Fruit fly (Drosophila melanogaster): ENCODE results near the gene CG13085.

CG13085 gene

dm6 chr2L:19404804-19405203, 19.0 kb upstream of the CG13085 start:
- TF ChIP-seq CG10631 (GFP tag; optimal IDR thresholded peaks at IDR 0.05) (no peak), lz (GFP tag; optimal IDR thresholded peaks at IDR 0.05) (no peak), CG6808 (GFP tag; optimal IDR thresholded peaks at IDR 0.05) (no peak), CG4318 (GFP tag; optimal IDR thresholded peaks at IDR 0.05) (no peak), Ets96B (tag; optimal IDR thresholded peaks at IDR 0.05) (no peak)

dm6 chr2L:19405685-19406357, 18.0 kb upstream of the CG13085 start:
- TF ChIP-seq CG11902 (GFP tag; optimal IDR thresholded peaks at IDR 0.05) (no peak), CG6163 (GFP tag; IDR thresholded peaks at IDR 0.05) (no peak), CG8632 (GFP tag; optimal IDR thresholded peaks at IDR 0.05) (no peak), CG31627 (GFP tag; optimal IDR thresholded peaks at IDR 0.05) (no peak), lz (GFP tag; optimal IDR thresholded peaks at IDR 0.05) (no peak), CG6276 (GFP tag; optimal IDR thresholded peaks at IDR 0.05) (no peak), CG15336 (GFP tag; IDR thresholded peaks at IDR 0.05) (no peak)

DNA sequence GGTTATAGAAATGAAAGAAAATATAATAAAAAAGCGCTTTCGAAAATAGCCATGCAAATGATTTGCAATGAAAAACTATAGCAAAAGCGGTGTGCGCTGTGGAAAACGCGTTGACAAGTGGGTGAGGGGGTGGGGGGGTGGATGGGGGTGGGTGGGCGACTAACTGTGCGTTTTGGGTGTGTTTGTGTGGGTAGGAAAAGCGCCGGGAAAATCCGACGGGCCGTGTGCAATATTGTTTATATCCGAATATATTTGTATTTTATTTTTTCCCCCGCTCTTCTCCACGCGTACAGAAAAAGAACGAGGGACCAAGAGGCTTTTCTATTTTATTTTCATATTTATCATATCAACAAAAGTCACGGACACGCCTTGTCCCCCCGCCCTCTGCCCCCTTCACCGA, 17.4 kb upstream of the CG13085 start:
- TF ChIP-seq spab (GFP tag; optimal IDR thresholded peaks at IDR 0.05) = no peak
- no peak for TF ChIP-seq CG15336 (GFP tag; IDR thresholded peaks at IDR 0.05)
- TF ChIP-seq CG32006 (GFP tag; optimal IDR thresholded peaks at IDR 0.05) = no peak
- TF ChIP-seq salr (GFP tag; optimal IDR thresholded peaks at IDR 0.05) = no peak
- no peak for TF ChIP-seq CG10631 (GFP tag; optimal IDR thresholded peaks at IDR 0.05)
- TF ChIP-seq Ets96B (tag; optimal IDR thresholded peaks at IDR 0.05) = no peak
- no peak for TF ChIP-seq vri (GFP tag; optimal IDR thresholded peaks at IDR 0.05)
- TF ChIP-seq CG1621 (tag; optimal IDR thresholded peaks at IDR 0.05) = no peak
- TF ChIP-seq lz (GFP tag; optimal IDR thresholded peaks at IDR 0.05) = no peak
- no peak for TF ChIP-seq CG6163 (GFP tag; IDR thresholded peaks at IDR 0.05)
- TF ChIP-seq CG10669 (GFP tag; optimal IDR thresholded peaks at IDR 0.05) = no peak

- TF ChIP-seq Smox (GFP tag; optimal IDR thresholded peaks at IDR 0.05) (no peak), salr (GFP tag; optimal IDR thresholded peaks at IDR 0.05) (no peak), CG9139 (GFP tag; optimal IDR thresholded peaks at IDR 0.05) (no peak), fkh (GFP tag; optimal IDR thresholded peaks at IDR 0.05) (peak; percentile 72), fd59A (GFP tag; optimal IDR thresholded peaks at IDR 0.05) (no peak), Sox15 (GFP tag; optimal IDR thresholded peaks at IDR 0.05) (no peak), dsx (GFP tag; optimal IDR thresholded peaks at IDR 0.05; ENCODE audit: poor library complexity, severe bottlenecking) (no peak)
Measured at dm6 chr2L:19411966-19412365, 11.9 kb upstream of the CG13085 start.

DNA sequence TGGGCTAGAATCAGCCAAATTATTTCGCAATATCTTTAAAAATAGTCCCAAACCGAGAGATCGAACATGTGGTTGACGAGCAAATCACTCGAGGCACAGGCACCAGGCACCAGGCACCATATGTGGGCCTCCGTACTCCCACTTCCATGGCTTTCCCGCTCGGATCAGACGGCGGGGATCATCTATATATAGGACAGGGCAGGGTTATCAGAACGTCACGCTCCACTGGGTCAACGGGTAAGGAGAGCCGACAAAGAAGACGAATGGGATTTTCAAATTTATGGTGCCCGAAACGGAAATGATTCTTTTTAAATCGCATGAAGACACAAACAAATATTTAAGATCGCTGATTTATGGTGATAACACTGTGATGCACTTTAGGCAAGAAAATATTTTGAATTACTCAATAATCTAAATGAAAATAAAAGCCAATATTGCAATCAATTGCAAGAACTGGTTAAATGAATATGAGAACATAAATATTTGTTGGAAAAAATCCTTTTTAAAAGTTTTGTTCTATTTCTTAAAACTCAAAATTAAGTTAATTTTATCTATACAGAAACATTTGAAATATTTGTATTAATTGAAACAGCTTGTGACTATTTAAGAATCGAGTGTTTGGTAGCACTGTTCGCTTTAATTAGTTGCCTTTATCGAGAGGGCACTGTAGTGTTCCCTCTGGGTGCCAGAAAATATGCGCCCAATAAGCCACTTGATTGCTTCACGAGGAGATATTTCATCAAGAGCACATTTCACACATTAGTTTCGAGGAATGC, 10.5 kb upstream of the CG13085 start:
- TF ChIP-seq Eip78C (GFP tag) (peak; percentile 8), CG34406 (GFP tag; optimal IDR thresholded peaks at IDR 0.05) (no peak), CG8119 (GFP tag; IDR thresholded peaks at IDR 0.05) (no peak), spab (GFP tag; optimal IDR thresholded peaks at IDR 0.05) (no peak), Ets21C (GFP tag; optimal IDR thresholded peaks at IDR 0.05) (no peak), esn (GFP tag; optimal IDR thresholded peaks at IDR 0.05) (no peak), Lpt (GFP tag; optimal IDR thresholded peaks at IDR 0.05) (no peak), CG6163 (GFP tag; IDR thresholded peaks at IDR 0.05) (no peak), CG15336 (GFP tag; IDR thresholded peaks at IDR 0.05) (no peak), CG8319 (GFP tag; optimal IDR thresholded peaks at IDR 0.05) (no peak), CG6276 (GFP tag; optimal IDR thresholded peaks at IDR 0.05) (no peak), Hr4 (GFP tag; optimal IDR thresholded peaks at IDR 0.05) (no peak), CG8632 (GFP tag; optimal IDR thresholded peaks at IDR 0.05) (no peak), Smox (GFP tag; optimal IDR thresholded peaks at IDR 0.05) (no peak), svp (GFP tag) (peak; percentile 96), Blimp-1 (GFP tag; optimal IDR thresholded peaks at IDR 0.05) (no peak)
